Worm (Caenorhabditis elegans) whole organism, L4 larva: ENCODE results near the gene rab-7.

ENCODE experiments used
- D1046.2 ChIP-seq: fragments of 200-800 bp; sonication (Bioruptor generic); IDR thresholded peaks from 2 replicates; pipeline ENCODE4 v1.3.6; 2022; ENCODE audit warnings: missing genetic modification characterization, missing compliant biosample characterization
- F37D6.2 ChIP-seq: sonication (generic microtip); optimal IDR thresholded peaks from 2 replicates; lab custom pipeline; 2016; ENCODE audit warnings: mild to moderate bottlenecking, missing genetic modification characterization, missing compliant biosample characterization
- Y105C5A.15 ChIP-seq: fragments of 200-800 bp; sonication (Bioruptor generic); IDR thresholded peaks from 2 replicates; pipeline ENCODE4 v1.3.6; 2022; ENCODE audit warnings: missing genetic modification characterization, missing compliant biosample characterization
- Y48G9A.11 ChIP-seq: fragments of 200-800 bp; sonication (Bioruptor generic); IDR thresholded peaks from 2 replicates; pipeline ENCODE4 v1.3.6; 2022; ENCODE audit warnings: missing genetic modification reagents, missing genetic modification characterization, missing compliant biosample characterization
- ZK337.2 ChIP-seq: fragments of 200-800 bp; sonication (Bioruptor generic); IDR thresholded peaks from 2 replicates; pipeline ENCODE4 v1.3.6; 2022; ENCODE audit warnings: missing genetic modification reagents, missing genetic modification characterization, missing compliant biosample characterization
- aha-1 ChIP-seq: fragments of 150-350 bp; peaks from one replicate; lab custom pipeline; 2014; ENCODE audit warnings: missing biosample characterization, missing genetic modification characterization
- ama-1 ChIP-seq: fragments of 150-350 bp; optimal IDR thresholded peaks from 2 replicates; lab custom pipeline; 2014; ENCODE audit warnings: inconsistent platforms, mixed read lengths
- arid-1 ChIP-seq: fragments of 200-800 bp; sonication (Bioruptor generic); conservative IDR thresholded peaks from 2 replicates; pipeline ENCODE4 v1.3.6; 2022; ENCODE audit warnings: missing genetic modification reagents, missing genetic modification characterization, missing compliant biosample characterization
- ceh-28 ChIP-seq: fragments of 150-350 bp; optimal IDR thresholded peaks from 2 replicates; lab custom pipeline; 2014; ENCODE audit warnings: missing biosample characterization, missing genetic modification reagents, missing genetic modification characterization
- ceh-32 ChIP-seq: sonication (generic microtip); optimal IDR thresholded peaks from 2 replicates; lab custom pipeline; 2016; ENCODE audit warnings: mild to moderate bottlenecking, missing genetic modification characterization, missing compliant biosample characterization; ENCODE audit not compliant: poor library complexity
- ceh-44 ChIP-seq: fragments of 200-800 bp; sonication (Bioruptor generic); IDR thresholded peaks from 2 replicates; pipeline ENCODE4 v1.3.6; 2022; ENCODE audit warnings: missing genetic modification reagents, missing genetic modification characterization, missing compliant biosample characterization
- ces-1 ChIP-seq: fragments of 150-350 bp; sonication (generic microtip); optimal IDR thresholded peaks from 4 replicates; lab custom pipeline; 2014; ENCODE audit warnings: missing biosample characterization, missing genetic modification reagents, missing genetic modification characterization
- cey-2 ChIP-seq: sonication (generic microtip); optimal IDR thresholded peaks from 3 replicates; lab custom pipeline; 2017; ENCODE audit warnings: missing genetic modification characterization, mild to moderate bottlenecking, missing compliant biosample characterization, antibody characterized with exemption, borderline replicate concordance; ENCODE audit not compliant: insufficient read depth
- ctbp-1 ChIP-seq: fragments of 200-800 bp; sonication (Bioruptor generic); IDR thresholded peaks from 2 replicates; pipeline ENCODE4 v1.3.6; 2022; ENCODE audit warnings: missing genetic modification reagents, missing genetic modification characterization, missing compliant biosample characterization
- dmd-6 ChIP-seq: fragments of 200-800 bp; sonication (Bioruptor generic); IDR thresholded peaks from 2 replicates; pipeline ENCODE4 v1.3.6; 2022; ENCODE audit warnings: missing genetic modification reagents, missing genetic modification characterization, missing compliant biosample characterization
- dmd-9 ChIP-seq: fragments of 200-800 bp; sonication (Bioruptor generic); IDR thresholded peaks from 2 replicates; pipeline ENCODE4 v1.3.6; 2022; ENCODE audit warnings: missing genetic modification reagents, missing genetic modification characterization, missing compliant biosample characterization
- dpl-1 ChIP-seq: fragments of 150-350 bp; optimal IDR thresholded peaks from 2 replicates; lab custom pipeline; 2014; ENCODE audit warnings: missing biosample characterization, missing genetic modification reagents, missing genetic modification characterization
- dve-1 ChIP-seq: sonication (generic microtip); optimal IDR thresholded peaks from 2 replicates; lab custom pipeline; 2017; ENCODE audit warnings: antibody characterized with exemption, mild to moderate bottlenecking, missing genetic modification characterization, missing compliant biosample characterization; ENCODE audit not compliant: insufficient read depth
- egl-27 ChIP-seq: sonication (generic microtip); optimal IDR thresholded peaks from 3 replicates; lab custom pipeline; 2017; ENCODE audit warnings: missing biosample characterization, missing genetic modification reagents, missing genetic modification characterization
- fkh-10 ChIP-seq: fragments of 150-350 bp; optimal IDR thresholded peaks from 2 replicates; lab custom pipeline; 2014; ENCODE audit warnings: missing biosample characterization, missing genetic modification reagents, missing genetic modification characterization
- gei-8 ChIP-seq: fragments of 200-800 bp; sonication (Bioruptor generic); optimal IDR thresholded peaks from 2 replicates; lab custom pipeline; 2018; ENCODE audit warnings: mild to moderate bottlenecking, missing genetic modification characterization, missing compliant biosample characterization
- hif-1 ChIP-seq, 2 experiments: sonication (generic microtip); optimal IDR thresholded peaks; 2 replicates each; lab custom pipeline; 2016 to 2017; ENCODE audit warnings: missing compliant biosample characterization in 2 of 2, missing genetic modification characterization in 2 of 2, missing genetic modification reagents in 2 of 2, missing genotype in 2 of 2, mild to moderate bottlenecking in 1 of 2
- lim-7 ChIP-seq: fragments of 200-800 bp; sonication (Bioruptor generic); IDR thresholded peaks from 2 replicates; pipeline ENCODE4 v1.3.6; 2022; ENCODE audit warnings: missing genetic modification characterization, missing compliant biosample characterization
- lin-1 ChIP-seq: fragments of 200-800 bp; sonication (Bioruptor generic); IDR thresholded peaks from 2 replicates; pipeline ENCODE4 v1.3.6; 2022; ENCODE audit warnings: missing genetic modification reagents, missing genetic modification characterization, missing compliant biosample characterization
- lin-29 ChIP-seq: fragments of 200-800 bp; sonication (Bioruptor generic); IDR thresholded peaks from 2 replicates; pipeline ENCODE4 v1.3.6; 2022; ENCODE audit warnings: missing genetic modification reagents, missing genetic modification characterization, missing compliant biosample characterization
- lin-39 ChIP-seq: fragments of 150-350 bp; optimal IDR thresholded peaks from 2 replicates; lab custom pipeline; 2014; ENCODE audit warnings: missing biosample characterization, missing genetic modification reagents, missing genetic modification characterization
- lir-3 ChIP-seq: sonication (generic microtip); optimal IDR thresholded peaks from 2 replicates; lab custom pipeline; 2016; ENCODE audit warnings: mild to moderate bottlenecking, missing genetic modification characterization, missing compliant biosample characterization
- mdt-29 ChIP-seq: fragments of 200-800 bp; sonication (Bioruptor generic); IDR thresholded peaks from 2 replicates; pipeline ENCODE4 v1.3.6; 2022; ENCODE audit warnings: missing genetic modification reagents, missing genetic modification characterization, missing compliant biosample characterization
- mes-2 ChIP-seq: sonication (generic microtip); optimal IDR thresholded peaks from 2 replicates; lab custom pipeline; 2016; ENCODE audit warnings: missing genotype, mild to moderate bottlenecking, missing genetic modification characterization, missing compliant biosample characterization; ENCODE audit not compliant: poor library complexity, severe bottlenecking
- mxl-2 ChIP-seq: fragments of 200-800 bp; sonication (Bioruptor generic); conservative IDR thresholded peaks from 2 replicates; pipeline ENCODE4 v1.3.6; 2022; ENCODE audit warnings: missing genetic modification reagents, missing genetic modification characterization, missing compliant biosample characterization
- nhr-25 ChIP-seq: sonication (generic microtip); optimal IDR thresholded peaks from 2 replicates; lab custom pipeline; 2017; ENCODE audit warnings: missing genetic modification characterization, mild to moderate bottlenecking, missing compliant biosample characterization, antibody characterized with exemption, moderate library complexity, borderline replicate concordance; ENCODE audit not compliant: insufficient read depth
- nhr-41 ChIP-seq: fragments of 200-800 bp; sonication (Bioruptor generic); IDR thresholded peaks from 2 replicates; pipeline ENCODE4 v1.3.6; 2022; ENCODE audit warnings: missing genetic modification reagents, missing genetic modification characterization, missing compliant biosample characterization
- nhr-42 ChIP-seq: fragments of 200-800 bp; sonication (Bioruptor generic); IDR thresholded peaks from 2 replicates; pipeline ENCODE4 v1.3.6; 2022; ENCODE audit warnings: missing genetic modification characterization, missing compliant biosample characterization
- rbr-2 ChIP-seq: sonication (generic microtip); optimal IDR thresholded peaks from 2 replicates; lab custom pipeline; 2016; ENCODE audit warnings: missing genotype, missing genetic modification characterization, missing compliant biosample characterization
- sdz-12 ChIP-seq: fragments of 200-800 bp; sonication (Bioruptor generic); optimal IDR thresholded peaks from 2 replicates; lab custom pipeline; 2018; ENCODE audit warnings: mild to moderate bottlenecking, missing genetic modification characterization, missing compliant biosample characterization
- spr-1 ChIP-seq: sonication (generic microtip); optimal IDR thresholded peaks from 2 replicates; lab custom pipeline; 2016; ENCODE audit warnings: mild to moderate bottlenecking, missing genetic modification characterization, missing compliant biosample characterization
- tag-97 ChIP-seq: fragments of 200-800 bp; sonication (Bioruptor generic); IDR thresholded peaks from 2 replicates; pipeline ENCODE4 v1.3.6; 2022; ENCODE audit warnings: missing genetic modification characterization, missing compliant biosample characterization
- tra-1 ChIP-seq: fragments of 200-800 bp; sonication (Bioruptor generic); IDR thresholded peaks from 2 replicates; pipeline ENCODE4 v1.3.6; 2022; ENCODE audit warnings: missing genetic modification reagents, missing genetic modification characterization, missing compliant biosample characterization
- unc-62 ChIP-seq, 3 experiments: fragments of 150-350 bp in 1 of 3; sonication (generic microtip); optimal IDR thresholded peaks in 2 of 3; peaks in 1 of 3; 1 replicate in 1 of 3; 2 replicates in 2 of 3; lab custom pipeline; 2014 to 2017; ENCODE audit warnings: missing biosample characterization in 3 of 3, missing genetic modification characterization in 3 of 3, missing genetic modification reagents in 3 of 3, missing genotype in 1 of 3
- zfp-2 ChIP-seq: sonication (generic microtip); optimal IDR thresholded peaks from 2 replicates; lab custom pipeline; 2016; ENCODE audit warnings: mild to moderate bottlenecking, missing genetic modification characterization, missing compliant biosample characterization
- zip-2 ChIP-seq: fragments of 150-350 bp; optimal IDR thresholded peaks from 2 replicates; lab custom pipeline; 2014; ENCODE audit warnings: missing biosample characterization, missing genetic modification characterization

Gene rab-7

ce11 chrII:11977363-11977762, 10.6 kb upstream of the rab-7 start, which contains the start of gene Y17G7B.21 (continued):
- TF ChIP-seq mxl-2 (0 out of 2 replicates have a peak, but pooled peaks have one; percentile 23), ceh-28 (tag; lab: Kevin White, UChicago) (no peak), dve-1 (tag; lab: Kevin White, UChicago) (no peak), lir-3 (tag; lab: Kevin White, UChicago) (no peak), lim-7 (0 out of 2 replicates have a peak, but pooled peaks have one; percentile 10), Y105C5A.15 (GFP tag; lab: Robert Waterston, UW) (peak; percentile 68; the same call in 1 of the 2 replicates), dmd-9 (GFP tag; lab: Robert Waterston, UW) (no peak), nhr-25 (tag; lab: Kevin White, UChicago) (no peak), lin-1 (GFP tag; lab: Robert Waterston, UW) (no peak), D1046.2 (GFP tag; lab: Robert Waterston, UW) (no peak), aha-1 (tag; lab: Kevin White, UChicago) (peak; percentile 19), ceh-32 (tag; lab: Kevin White, UChicago) (no peak), ceh-44 (GFP tag; lab: Robert Waterston, UW) (no peak)

- TF ChIP-seq hif-1 (tag; optimal IDR thresholded peaks at IDR 0.05; lab: Kevin White, UChicago) (no peak), fkh-10 (no peak), aha-1 (tag; lab: Kevin White, UChicago) (peak; percentile 93), lin-29 (GFP tag; lab: Robert Waterston, UW) (no peak), mes-2 (tag; lab: Kevin White, UChicago) (peak; percentile 23), tag-97 (GFP tag; lab: Robert Waterston, UW) (no peak), ama-1 (lab: Kevin White, UChicago) (no peak), D1046.2 (GFP tag; lab: Robert Waterston, UW) (0 out of 2 replicates have a peak, but pooled peaks have one; percentile 7), nhr-41 (GFP tag; lab: Robert Waterston, UW) (no peak), dmd-6 (no peak), zfp-2 (tag; lab: Kevin White, UChicago) (no peak), unc-62 (GFP tag; optimal IDR thresholded peaks at IDR 0.05 in 1 of 2; lab: Kevin White, UChicago) (peak in 1 of 2 experiments; percentile 91), unc-62 (tag; optimal IDR thresholded peaks at IDR 0.05; lab: Kevin White, UChicago) (no peak), sdz-12 (GFP tag; lab: Kevin White, UChicago) (no peak), F37D6.2 (tag; lab: Kevin White, UChicago) (no peak), ctbp-1 (GFP tag; lab: Robert Waterston, UW) (no peak), mxl-2 (no peak), arid-1 (GFP tag; lab: Robert Waterston, UW) (no peak), spr-1 (tag; lab: Kevin White, UChicago) (no peak), ZK337.2 (GFP tag; lab: Robert Waterston, UW) (no peak)
- TF ChIP-seq, all 104 proteins: peak for 4
Observed at ce11 chrII:11976727-11977259, 10.1 kb upstream of the rab-7 start.

- TF ChIP-seq aha-1 (tag; lab: Kevin White, UChicago): peak; percentile 96
- TF ChIP-seq tag-97 (GFP tag; lab: Robert Waterston, UW): 0 out of 2 replicates have a peak, but pooled peaks have one; percentile 53
- TF ChIP-seq zip-2 (tag; lab: Kevin White, UChicago): no peak
- no peak for TF ChIP-seq gei-8 (GFP tag; lab: Kevin White, UChicago)
- TF ChIP-seq tra-1: peak; percentile 54; the same call in 1 of the 2 replicates
- TF ChIP-seq ces-1 (GFP tag; lab: Kevin White, UChicago): no peak
- no peak for TF ChIP-seq ceh-44 (GFP tag; lab: Robert Waterston, UW)
- TF ChIP-seq rbr-2 (tag; lab: Kevin White, UChicago): peak; percentile 41
- no peak for TF ChIP-seq nhr-41 (GFP tag; lab: Robert Waterston, UW)
- peak; percentile 37; the same call in 1 of the 2 replicates for TF ChIP-seq mdt-29 (GFP tag; lab: Robert Waterston, UW)
- peak; percentile 35; the same call in 1 of the 2 replicates for TF ChIP-seq Y48G9A.11 (GFP tag; lab: Robert Waterston, UW)
- TF ChIP-seq ceh-28 (tag; lab: Kevin White, UChicago): no peak
- no peak for TF ChIP-seq egl-27
- TF ChIP-seq lin-39 (tag; lab: Kevin White, UChicago): peak; percentile 38
- TF ChIP-seq lin-1 (GFP tag; lab: Robert Waterston, UW): no peak
- TF ChIP-seq dpl-1 (GFP tag; lab: Kevin White, UChicago): no peak
- TF ChIP-seq cey-2: no peak
- TF ChIP-seq ceh-32 (tag; lab: Kevin White, UChicago): no peak
- TF ChIP-seq nhr-42 (GFP tag; lab: Robert Waterston, UW): peak; percentile 49
- peak; percentile 49; the same call in 1 of the 2 replicates for TF ChIP-seq lin-29 (GFP tag; lab: Robert Waterston, UW)
Observed at ce11 chrII:11974048-11974995, 7.6 kb upstream of the rab-7 start.
